Worm (Caenorhabditis elegans) whole organism, dauer: ENCODE measurements around the gene F52E1.9.

Source experiments
- unc-62 ChIP-seq: sonication (generic microtip); optimal IDR thresholded peaks from 2 replicates; lab custom pipeline; 2017; ENCODE audit warnings: missing biosample characterization, missing genetic modification reagents, missing genetic modification characterization

Gene F52E1.9

DNA sequence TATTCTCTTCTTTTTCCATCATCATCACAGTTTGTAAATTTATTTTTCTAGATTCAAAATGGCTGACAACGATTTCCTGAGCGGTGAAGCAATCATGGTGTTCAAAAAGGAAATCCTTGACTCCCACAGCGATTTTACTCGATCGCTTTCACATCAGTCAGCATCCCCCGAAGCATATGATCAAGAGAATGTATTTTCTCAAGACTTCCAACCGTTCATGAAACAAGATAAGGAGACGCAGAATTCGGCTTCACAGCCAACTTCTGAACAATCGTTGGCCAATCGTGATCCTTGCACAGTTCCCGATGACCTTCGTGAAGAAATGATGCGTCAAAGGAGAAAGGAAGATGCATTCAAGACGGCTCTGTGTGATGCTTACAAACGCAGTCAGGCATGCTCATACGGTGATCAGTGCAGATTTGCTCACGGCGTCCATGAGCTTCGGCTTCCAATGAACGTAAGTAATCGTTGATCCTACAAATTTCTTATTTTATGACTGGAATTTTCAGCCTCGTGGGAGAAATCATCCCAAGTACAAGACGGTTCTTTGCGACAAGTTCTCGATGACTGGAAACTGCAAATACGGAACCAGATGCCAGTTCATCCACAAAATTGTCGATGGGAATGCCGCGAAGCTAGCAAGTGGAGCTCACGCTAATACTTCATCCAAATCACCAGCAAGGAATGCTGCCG, 11.7 kb upstream of the F52E1.9 start, which contains the start of gene pos-1:
pos-1 (plus strand) TSS at position 51 of the 693 bp plus-strand sequence.
- TF ChIP-seq unc-62 (GFP tag; lab: Kevin White, UChicago): no peak

ce11 chrV:8413432-8414021, 11.1 kb upstream of the F52E1.9 start, which contains the start of gene vha-18:
vha-18 (minus strand) TSS chrV:8413482.
- TF ChIP-seq unc-62 (GFP tag; lab: Kevin White, UChicago): no peak

ce11 chrV:8410406-8410805, 7.9 kb upstream of the F52E1.9 start, which contains the start of gene F52E1.2:
F52E1.2 (plus strand) TSS chrV:8410595.
- TF ChIP-seq unc-62 (GFP tag; lab: Kevin White, UChicago): no peak

DNA sequence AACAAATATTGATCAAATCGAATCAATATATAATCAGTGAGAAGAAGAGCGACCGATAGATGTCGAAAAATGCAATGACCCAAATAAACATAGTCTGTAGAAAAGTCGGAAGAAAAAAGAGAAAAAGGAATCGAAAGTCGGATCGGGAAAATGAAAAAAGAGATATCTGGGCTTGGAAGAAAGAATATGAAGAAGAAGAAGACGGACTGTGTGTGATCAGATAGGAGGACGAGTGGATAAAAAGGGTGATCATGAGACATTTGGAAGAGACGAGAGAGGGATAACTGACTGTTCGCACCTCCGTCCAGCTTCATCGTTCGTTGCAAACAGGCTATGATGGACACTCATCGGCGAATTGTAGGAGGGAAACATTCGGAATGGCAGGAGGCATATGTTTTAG, 7.1 kb upstream of the F52E1.9 start:
- no peak for TF ChIP-seq unc-62 (GFP tag; lab: Kevin White, UChicago)

DNA sequence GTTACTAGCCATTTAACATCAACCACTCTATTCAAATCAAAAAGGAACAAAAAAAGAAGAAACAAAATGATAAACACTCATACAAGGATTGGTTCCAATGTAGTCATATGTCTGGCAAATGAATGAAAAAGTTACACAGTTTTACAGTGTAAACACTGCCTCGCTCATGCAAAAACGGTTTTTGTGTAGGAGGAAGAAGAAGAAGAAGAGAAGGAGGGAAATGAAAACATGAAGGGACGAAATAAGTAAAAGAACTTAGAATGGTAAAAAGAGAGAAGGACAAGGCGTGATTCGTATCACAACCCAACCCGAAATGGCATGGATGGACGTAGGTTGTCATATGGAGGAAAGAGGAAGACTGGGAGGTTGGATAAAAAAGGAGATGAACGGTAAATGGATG, 4.4 kb upstream of the F52E1.9 start:
- no peak for TF ChIP-seq unc-62 (GFP tag; lab: Kevin White, UChicago)

- TF ChIP-seq unc-62 (GFP tag; lab: Kevin White, UChicago): no peak
These were observed 3.7 kb upstream of the F52E1.9 start for ce11 chrV:8406155-8406554.

ce11 chrV:8404339-8404738, 1.9 kb upstream of the F52E1.9 start:
- no peak for TF ChIP-seq unc-62 (GFP tag; lab: Kevin White, UChicago)

DNA sequence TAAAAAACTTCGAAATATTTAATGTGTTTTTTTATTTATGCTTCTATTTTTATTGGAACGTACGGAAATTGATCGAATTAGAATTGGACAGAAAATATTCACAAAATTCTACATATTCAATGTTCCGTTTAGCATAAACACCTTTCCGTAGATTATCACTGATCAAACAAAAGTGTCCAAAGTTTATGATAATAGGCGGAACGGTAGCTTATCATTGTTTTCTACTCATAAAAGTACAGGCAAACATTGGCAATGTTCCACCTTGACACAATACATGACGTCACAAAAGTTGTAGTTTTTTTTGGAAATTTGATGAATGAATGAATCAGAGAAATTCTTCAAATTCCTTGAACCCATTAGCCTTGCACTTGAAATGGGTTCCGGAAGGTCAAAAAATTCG, 1.4 kb upstream of the F52E1.9 start:
- no peak for TF ChIP-seq unc-62 (GFP tag; lab: Kevin White, UChicago)

- no peak for TF ChIP-seq unc-62 (GFP tag; lab: Kevin White, UChicago)
These were observed 683 bp upstream of the F52E1.9 start for ce11 chrV:8403152-8403551.

ce11 chrV:8401267-8401666, 1.2 kb downstream of the F52E1.9 start:
- no peak for TF ChIP-seq unc-62 (GFP tag; lab: Kevin White, UChicago)

ce11 chrV:8400808-8401207, 1.7 kb downstream of the F52E1.9 start:
- no peak for TF ChIP-seq unc-62 (GFP tag; lab: Kevin White, UChicago)

DNA sequence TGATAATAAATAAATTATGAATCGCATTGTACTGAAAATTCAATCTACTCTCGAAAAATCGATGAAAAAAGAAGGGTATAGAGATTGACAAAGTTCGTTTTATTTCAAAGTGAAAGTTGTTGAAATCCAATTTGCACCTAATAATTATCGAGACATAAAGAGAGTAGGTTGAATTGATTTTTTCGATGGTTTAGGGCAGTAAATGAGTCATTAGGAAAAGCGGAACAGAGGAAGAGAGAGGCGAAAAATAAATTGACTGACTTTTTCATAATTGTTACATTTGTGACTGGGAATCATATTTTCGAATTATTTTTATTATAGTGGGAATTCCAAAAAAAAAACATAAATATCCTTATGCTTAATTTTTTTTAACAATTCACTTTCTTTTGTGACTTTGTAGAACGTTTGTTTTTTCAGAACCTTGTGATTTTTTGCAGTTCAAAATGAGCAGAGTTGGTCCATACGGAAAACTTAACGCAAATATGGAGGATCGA, 8.1 kb downstream of the F52E1.9 start, which contains the start of the genes pho-6 and F52E1.3:
pho-6 (minus strand) TSS at position 101 of the 494 bp plus-strand sequence.
F52E1.3 (plus strand) TSS at position 444 of the 494 bp plus-strand sequence.
- no peak for TF ChIP-seq unc-62 (GFP tag; lab: Kevin White, UChicago)

- no peak for TF ChIP-seq unc-62 (GFP tag; lab: Kevin White, UChicago)
These were observed 13.2 kb downstream of the F52E1.9 start for ce11 chrV:8389307-8389706.

DNA sequence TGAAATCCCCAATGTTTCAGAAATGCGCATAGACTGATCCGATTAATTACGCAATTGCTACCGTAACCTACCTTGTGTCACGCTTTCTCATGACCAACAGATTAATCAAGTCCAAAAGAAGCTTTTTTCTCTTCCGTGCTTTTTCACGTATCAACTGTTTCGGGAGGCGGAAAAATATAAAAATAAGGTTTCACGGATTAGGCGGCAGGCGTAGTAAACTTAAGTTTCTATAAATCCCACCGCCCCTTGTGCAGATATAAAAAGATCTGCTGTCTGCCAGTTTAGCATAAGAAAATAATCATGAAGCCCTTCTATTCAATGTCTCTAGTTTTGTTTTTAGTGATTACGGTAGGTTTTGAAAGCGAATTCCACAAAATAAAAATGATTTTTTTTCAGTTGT, 15.4 kb downstream of the F52E1.9 start, which contains the start of gene gcy-7:
gcy-7 (plus strand) TSS at position 301 of the 400 bp plus-strand sequence.
- no peak for TF ChIP-seq unc-62 (GFP tag; lab: Kevin White, UChicago)

DNA sequence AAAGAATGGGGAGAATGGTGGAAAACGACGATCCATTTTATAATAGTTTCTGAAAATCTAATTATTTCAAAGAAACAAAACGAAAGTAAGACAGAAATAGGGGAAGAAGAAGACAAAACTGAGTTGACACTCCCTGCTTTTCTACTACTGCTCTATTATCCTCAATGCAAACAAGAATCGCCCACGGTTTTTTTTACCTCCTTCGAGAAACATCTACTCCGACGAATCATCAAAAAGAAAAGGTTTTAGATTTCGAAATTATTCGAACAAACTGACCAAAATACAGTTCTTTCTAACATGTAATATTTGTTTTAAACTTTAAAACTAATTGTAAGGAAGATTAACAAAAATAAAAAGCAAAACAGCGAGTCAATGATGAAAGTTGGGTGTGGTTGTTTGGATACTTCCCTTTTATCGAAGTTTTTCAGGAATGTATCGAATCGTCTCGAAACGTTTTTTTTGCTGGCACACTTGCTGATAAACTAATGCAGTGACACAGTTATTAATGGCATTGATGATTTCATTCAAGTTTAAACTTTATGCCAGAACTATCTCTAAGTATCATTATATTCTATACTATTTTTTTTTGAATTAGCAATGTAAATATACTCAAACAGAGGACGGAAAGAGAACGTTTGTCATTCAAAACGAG, 16.5 kb downstream of the F52E1.9 start, which contains the start of gene hsp-17:
hsp-17 (minus strand) TSS at position 51 of the 652 bp plus-strand sequence.
- TF ChIP-seq unc-62 (GFP tag; lab: Kevin White, UChicago): no peak

DNA sequence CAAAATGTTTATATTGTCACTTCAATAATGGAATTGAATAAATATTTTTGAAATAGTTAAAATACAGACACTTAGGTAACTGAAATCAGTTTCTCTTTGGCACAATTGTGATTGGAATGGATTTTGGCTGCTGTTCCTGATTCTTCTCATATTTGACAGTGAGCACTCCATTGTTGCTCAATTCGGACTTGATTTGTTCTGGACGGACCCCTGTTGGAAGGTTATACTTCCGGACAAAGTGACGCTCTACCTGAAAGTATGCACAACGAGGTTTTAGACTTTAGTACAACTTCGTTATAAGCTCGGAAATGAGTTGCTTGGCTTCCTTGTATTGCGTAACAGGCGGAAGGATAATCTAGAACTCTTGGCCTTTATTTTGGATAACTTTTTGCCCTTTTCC, 17.7 kb downstream of the F52E1.9 start:
- TF ChIP-seq unc-62 (GFP tag; lab: Kevin White, UChicago): no peak
